Fruit fly (Drosophila melanogaster): ENCODE data around the gene CG2200.

dm6 chrX:13089375-13089774 lies 4.7 kb upstream of the CG2200 start:
- TF ChIP-seq Dll (GFP tag; IDR thresholded peaks at IDR 0.05; ENCODE audit: partially characterized antibody): no peak
- no peak for TF ChIP-seq CG7786 (GFP tag; optimal IDR thresholded peaks at IDR 0.05)
- no peak for TF ChIP-seq mirr (GFP tag; optimal IDR thresholded peaks at IDR 0.05)
- no peak for TF ChIP-seq sisA (GFP tag; IDR thresholded peaks at IDR 0.05)

Measured in whole organism, embryonic.